Worm (Caenorhabditis elegans) whole organism, L1 larva: Measurements from ENCODE around the gene F59C12.3.

Experiments
- ama-1 ChIP-seq: fragments of 150-350 bp; optimal IDR thresholded peaks from 2 replicates; lab custom pipeline; 2014
- dpl-1 ChIP-seq, 3 experiments: fragments of 150-350 bp in 2 of 3; sonication (generic microtip) in 1 of 3; optimal IDR thresholded peaks; 2 replicates each; lab custom pipeline; 2014 to 2017; ENCODE audit warnings: missing biosample characterization in 3 of 3, missing genetic modification characterization in 3 of 3, missing genetic modification reagents in 3 of 3
- elt-3 ChIP-seq, 6 experiments: fragments of 150-350 bp in 1 of 6; sonication (generic microtip); optimal IDR thresholded peaks; 2 replicates each; lab custom pipeline; 2017 to 2018; ENCODE audit warnings: missing biosample characterization in 6 of 6, missing genetic modification characterization in 6 of 6, inconsistent platforms in 1 of 6
- fkh-10 ChIP-seq: sonication (generic microtip); optimal IDR thresholded peaks from 2 replicates; lab custom pipeline; 2017; ENCODE audit warnings: missing biosample characterization, missing genetic modification reagents, missing genetic modification characterization
- fkh-4 ChIP-seq: sonication (generic microtip); optimal IDR thresholded peaks from 2 replicates; lab custom pipeline; 2016; ENCODE audit warnings: missing compliant biosample characterization, missing genetic modification characterization, borderline replicate concordance
- isw-1 ChIP-seq: fragments of 200-800 bp; sonication (Bioruptor generic); IDR thresholded peaks from 2 replicates; pipeline ENCODE4 v1.3.6; 2022; ENCODE audit warnings: missing genetic modification characterization, missing compliant biosample characterization
- lin-14 ChIP-seq: fragments of 200-800 bp; sonication (Bioruptor generic); optimal IDR thresholded peaks from 2 replicates; lab custom pipeline; 2018; ENCODE audit warnings: mild to moderate bottlenecking, missing genetic modification characterization, moderate library complexity, missing compliant biosample characterization
- lin-39 ChIP-seq: fragments of 150-350 bp; optimal IDR thresholded peaks from 2 replicates; lab custom pipeline; 2014; ENCODE audit warnings: missing biosample characterization, missing genetic modification reagents, missing genetic modification characterization
- nhr-47 ChIP-seq: sonication (generic microtip); optimal IDR thresholded peaks from 2 replicates; lab custom pipeline; 2016; ENCODE audit warnings: mild to moderate bottlenecking, missing genetic modification characterization, moderate library complexity, missing compliant biosample characterization
- nhr-77 ChIP-seq: fragments of 150-350 bp; optimal IDR thresholded peaks from 2 replicates; lab custom pipeline; 2014; ENCODE audit warnings: missing biosample characterization, missing genetic modification characterization
- pqm-1 ChIP-seq: sonication (generic microtip); optimal IDR thresholded peaks from 3 replicates; lab custom pipeline; 2017; ENCODE audit warnings: missing biosample characterization, missing genetic modification characterization
- sup-37 ChIP-seq: fragments of 200-800 bp; sonication (Bioruptor generic); optimal IDR thresholded peaks from 2 replicates; lab custom pipeline; 2018; ENCODE audit warnings: mild to moderate bottlenecking, missing genetic modification characterization, missing compliant biosample characterization
- tbx-2 ChIP-seq: sonication (generic microtip); optimal IDR thresholded peaks from 2 replicates; lab custom pipeline; 2016; ENCODE audit warnings: missing genetic modification characterization, missing compliant biosample characterization
- ztf-4 ChIP-seq: fragments of 150-350 bp; optimal IDR thresholded peaks from 2 replicates; lab custom pipeline; 2014; ENCODE audit warnings: missing biosample characterization, missing genetic modification characterization

ce11 chrX:16643246-16643645 lies 33.9 kb upstream of the F59C12.3 start:
- TF ChIP-seq ama-1 (lab: Kevin White, UChicago): no peak
- no peak for TF ChIP-seq lin-39 (tag; lab: Kevin White, UChicago)
- no peak for TF ChIP-seq nhr-77 (tag; lab: Kevin White, UChicago)
- TF ChIP-seq dpl-1 (GFP tag; optimal IDR thresholded peaks at IDR 0.05; lab: Kevin White, UChicago): no peak
- no peak for TF ChIP-seq tbx-2 (tag; lab: Kevin White, UChicago)
- no peak for TF ChIP-seq nhr-47 (tag; lab: Kevin White, UChicago)
- no peak for TF ChIP-seq pqm-1 (tag; lab: Kevin White, UChicago)
- no peak for TF ChIP-seq lin-14 (GFP tag; lab: Kevin White, UChicago)
- TF ChIP-seq fkh-10: no peak
- no peak for TF ChIP-seq elt-3 (tag; optimal IDR thresholded peaks at IDR 0.05; lab: Kevin White, UChicago)
- no peak for TF ChIP-seq fkh-4 (tag; lab: Kevin White, UChicago)
- no peak for TF ChIP-seq sup-37 (GFP tag; lab: Kevin White, UChicago)
- TF ChIP-seq isw-1: no peak
- TF ChIP-seq ztf-4 (tag; lab: Kevin White, UChicago): no peak
